Worm (Caenorhabditis elegans) whole organism, young adult: ENCODE results near the gene mrpl-36.

Source experiments
- T26A5.8 ChIP-seq: sonication (generic microtip); optimal IDR thresholded peaks from 2 replicates; lab custom pipeline; 2016; ENCODE audit warnings: missing genetic modification characterization, missing compliant biosample characterization
- aptf-3 ChIP-seq: fragments of 200-800 bp; sonication (Bioruptor generic); IDR thresholded peaks from 2 replicates; pipeline ENCODE4 v1.3.6; 2022; ENCODE audit warnings: missing genetic modification characterization, missing compliant biosample characterization
- dox-1 ChIP-seq: fragments of 200-800 bp; sonication (Bioruptor generic); IDR thresholded peaks from 2 replicates; pipeline ENCODE4 v1.3.6; 2022; ENCODE audit warnings: missing genetic modification reagents, missing genetic modification characterization, missing compliant biosample characterization
- dpl-1 ChIP-seq: fragments of 150-350 bp; optimal IDR thresholded peaks from 2 replicates; lab custom pipeline; 2014; ENCODE audit warnings: missing biosample characterization, missing genetic modification reagents, missing genetic modification characterization
- pha-4 ChIP-seq: fragments of 150-350 bp; sonication (generic microtip); optimal IDR thresholded peaks from 2 replicates; lab custom pipeline; 2014; ENCODE audit warnings: missing biosample characterization, missing genetic modification reagents, missing genetic modification characterization
- sptf-2 ChIP-seq: fragments of 200-800 bp; sonication (Bioruptor generic); optimal IDR thresholded peaks from 2 replicates; lab custom pipeline; 2018; ENCODE audit warnings: mild to moderate bottlenecking, missing genetic modification characterization, missing compliant biosample characterization
- unc-62 ChIP-seq: fragments of 150-350 bp; optimal IDR thresholded peaks from 2 replicates; lab custom pipeline; 2014; ENCODE audit warnings: missing biosample characterization, missing genetic modification reagents, missing genetic modification characterization
- xnd-1 ChIP-seq: sonication (generic microtip); optimal IDR thresholded peaks from 2 replicates; lab custom pipeline; 2016; ENCODE audit warnings: missing genotype, missing genetic modification reagents, missing genetic modification characterization, missing compliant biosample characterization

- TF ChIP-seq dox-1 (no peak), aptf-3 (no peak), xnd-1 (tag; lab: Kevin White, UChicago) (no peak), T26A5.8 (tag; lab: Kevin White, UChicago) (no peak), dpl-1 (GFP tag; lab: Kevin White, UChicago) (no peak), unc-62 (GFP tag; lab: Kevin White, UChicago) (no peak), sptf-2 (GFP tag; lab: Kevin White, UChicago) (no peak), pha-4 (no peak)
Observed at ce11 chrIII:9830502-9830901, 17.4 kb downstream of the mrpl-36 start, which contains the start of gene ZK632.12.
